Worm (Caenorhabditis elegans) whole organism, late embryonic: Measurements from ENCODE around the gene daf-36.

Experiments
- F13H6.1 ChIP-seq: sonication (generic microtip); optimal IDR thresholded peaks from 2 replicates; lab custom pipeline; 2016; ENCODE audit warnings: missing genetic modification characterization, missing compliant biosample characterization
- K02D7.2 ChIP-seq: sonication (generic microtip); optimal IDR thresholded peaks from 2 replicates; lab custom pipeline; 2017; ENCODE audit warnings: mild to moderate bottlenecking, missing genetic modification characterization, missing compliant biosample characterization
- K09A11.1 ChIP-seq: sonication (generic microtip); optimal IDR thresholded peaks from 2 replicates; lab custom pipeline; 2017; ENCODE audit warnings: antibody characterized with exemption, mild to moderate bottlenecking, missing genetic modification characterization, missing compliant biosample characterization; ENCODE audit not compliant: insufficient read depth
- T23F11.4 ChIP-seq: fragments of 200-800 bp; sonication (Bioruptor generic); optimal IDR thresholded peaks from 2 replicates; lab custom pipeline; 2018; ENCODE audit warnings: mild to moderate bottlenecking, missing genetic modification characterization, missing compliant biosample characterization
- ceh-14 ChIP-seq: sonication (generic microtip); optimal IDR thresholded peaks from 2 replicates; lab custom pipeline; 2016; ENCODE audit warnings: missing genotype, missing genetic modification characterization, missing compliant biosample characterization
- ceh-2 ChIP-seq: sonication (generic microtip); optimal IDR thresholded peaks from 2 replicates; lab custom pipeline; 2016; ENCODE audit warnings: missing genotype, missing genetic modification characterization, missing compliant biosample characterization
- ceh-24 ChIP-seq: sonication (generic microtip); optimal IDR thresholded peaks from 2 replicates; lab custom pipeline; 2016; ENCODE audit warnings: mild to moderate bottlenecking, missing genetic modification characterization, missing compliant biosample characterization
- ceh-30 ChIP-seq: fragments of 150-350 bp; optimal IDR thresholded peaks from 2 replicates; lab custom pipeline; 2014; ENCODE audit warnings: missing biosample characterization, missing genetic modification characterization
- ceh-31 ChIP-seq: sonication (generic microtip); optimal IDR thresholded peaks from 2 replicates; lab custom pipeline; 2016; ENCODE audit warnings: missing genetic modification characterization, missing compliant biosample characterization
- ceh-48 ChIP-seq: sonication (generic microtip); optimal IDR thresholded peaks from 2 replicates; lab custom pipeline; 2016; ENCODE audit warnings: missing genetic modification characterization, inconsistent platforms, missing compliant biosample characterization
- dmd-4 ChIP-seq: sonication (generic microtip); optimal IDR thresholded peaks from 2 replicates; lab custom pipeline; 2016; ENCODE audit warnings: borderline replicate concordance, missing genetic modification characterization, missing compliant biosample characterization
- dve-1 ChIP-seq: sonication (generic microtip); optimal IDR thresholded peaks from 2 replicates; lab custom pipeline; 2017; ENCODE audit warnings: antibody characterized with exemption, mild to moderate bottlenecking, missing genetic modification characterization, missing compliant biosample characterization
- elt-2 ChIP-seq: sonication (generic microtip); optimal IDR thresholded peaks from 2 replicates; lab custom pipeline; 2016; ENCODE audit warnings: missing genetic modification reagents, missing genetic modification characterization, missing compliant biosample characterization
- eyg-1 ChIP-seq: sonication (generic microtip); optimal IDR thresholded peaks from 2 replicates; lab custom pipeline; 2016; ENCODE audit warnings: missing genotype, missing genetic modification characterization, missing compliant biosample characterization
- fax-1 ChIP-seq: sonication (generic microtip); optimal IDR thresholded peaks from 2 replicates; lab custom pipeline; 2016; ENCODE audit warnings: missing genotype, missing genetic modification characterization, missing compliant biosample characterization
- fkh-6 ChIP-seq: sonication (generic microtip); optimal IDR thresholded peaks from 2 replicates; lab custom pipeline; 2016; ENCODE audit warnings: missing genetic modification characterization, missing compliant biosample characterization
- hlh-13 ChIP-seq: fragments of 200-800 bp; sonication (Bioruptor generic); optimal IDR thresholded peaks from 2 replicates; lab custom pipeline; 2018; ENCODE audit warnings: mild to moderate bottlenecking, missing genetic modification characterization, missing compliant biosample characterization
- hlh-30 ChIP-seq: sonication (generic microtip); optimal IDR thresholded peaks from 2 replicates; lab custom pipeline; 2017; ENCODE audit warnings: antibody characterized with exemption, missing genetic modification characterization, missing compliant biosample characterization; ENCODE audit not compliant: insufficient read depth
- hlh-6 ChIP-seq: sonication (generic microtip); optimal IDR thresholded peaks from 2 replicates; lab custom pipeline; 2016; ENCODE audit warnings: missing genotype, missing genetic modification characterization, missing compliant biosample characterization
- mec-3 ChIP-seq: sonication (generic microtip); optimal IDR thresholded peaks from 2 replicates; lab custom pipeline; 2016; ENCODE audit warnings: borderline replicate concordance, missing genetic modification characterization, missing compliant biosample characterization
- npax-4 ChIP-seq: sonication (generic microtip); optimal IDR thresholded peaks from 2 replicates; lab custom pipeline; 2016; ENCODE audit warnings: missing genetic modification characterization, missing compliant biosample characterization
- odd-2 ChIP-seq: sonication (generic microtip); optimal IDR thresholded peaks from 2 replicates; lab custom pipeline; 2017; ENCODE audit warnings: antibody characterized with exemption, mild to moderate bottlenecking, missing genetic modification characterization, missing compliant biosample characterization
- pag-3 ChIP-seq: sonication (generic microtip); optimal IDR thresholded peaks from 2 replicates; lab custom pipeline; 2016; ENCODE audit warnings: missing compliant biosample characterization, missing genetic modification characterization, borderline replicate concordance
- pha-4 ChIP-seq: fragments of 150-350 bp; optimal IDR thresholded peaks from 2 replicates; lab custom pipeline; 2018; ENCODE audit warnings: missing biosample characterization, missing genetic modification reagents, missing genetic modification characterization
- pros-1 ChIP-seq: fragments of 150-350 bp; optimal IDR thresholded peaks from 2 replicates; lab custom pipeline; 2014; ENCODE audit warnings: missing biosample characterization, missing genetic modification reagents, missing genetic modification characterization
- ref-2 ChIP-seq: sonication (generic microtip); optimal IDR thresholded peaks from 2 replicates; lab custom pipeline; 2016; ENCODE audit warnings: missing genetic modification characterization, missing compliant biosample characterization
- sdc-2 ChIP-seq: sonication (generic microtip); optimal IDR thresholded peaks from 2 replicates; lab custom pipeline; 2016; ENCODE audit warnings: missing genotype, missing genetic modification characterization, missing compliant biosample characterization
- sox-2 ChIP-seq: fragments of 200-800 bp; sonication (Bioruptor generic); IDR thresholded peaks from 2 replicates; pipeline ENCODE4 v1.3.6; 2022; ENCODE audit warnings: missing genetic modification reagents, missing genetic modification characterization, missing compliant biosample characterization
- sox-4 ChIP-seq: sonication (generic microtip); optimal IDR thresholded peaks from 2 replicates; lab custom pipeline; 2017; ENCODE audit warnings: mild to moderate bottlenecking, missing genetic modification characterization, inconsistent platforms, missing compliant biosample characterization
- unc-3 ChIP-seq, 2 experiments: fragments of 200-800 bp in 1 of 2; sonication (Bioruptor generic) in 1 of 2; sonication (generic microtip) in 1 of 2; conservative IDR thresholded peaks in 1 of 2; optimal IDR thresholded peaks in 1 of 2; 2 replicates each; pipeline versions ENCODE4 v1.3.6 to Lab custom; 2016 to 2022; ENCODE audit warnings: missing compliant biosample characterization in 2 of 2, missing genetic modification characterization in 2 of 2, missing genetic modification reagents in 1 of 2
- unc-42 ChIP-seq: sonication (generic microtip); optimal IDR thresholded peaks from 2 replicates; lab custom pipeline; 2016; ENCODE audit warnings: missing genotype, missing genetic modification characterization, missing compliant biosample characterization
- unc-86 ChIP-seq: sonication (generic microtip); optimal IDR thresholded peaks from 2 replicates; lab custom pipeline; 2016; ENCODE audit warnings: missing genetic modification characterization, missing compliant biosample characterization
- ztf-16 ChIP-seq: sonication (generic microtip); optimal IDR thresholded peaks from 2 replicates; lab custom pipeline; 2017; ENCODE audit warnings: missing genetic modification characterization, missing compliant biosample characterization

Gene daf-36

DNA sequence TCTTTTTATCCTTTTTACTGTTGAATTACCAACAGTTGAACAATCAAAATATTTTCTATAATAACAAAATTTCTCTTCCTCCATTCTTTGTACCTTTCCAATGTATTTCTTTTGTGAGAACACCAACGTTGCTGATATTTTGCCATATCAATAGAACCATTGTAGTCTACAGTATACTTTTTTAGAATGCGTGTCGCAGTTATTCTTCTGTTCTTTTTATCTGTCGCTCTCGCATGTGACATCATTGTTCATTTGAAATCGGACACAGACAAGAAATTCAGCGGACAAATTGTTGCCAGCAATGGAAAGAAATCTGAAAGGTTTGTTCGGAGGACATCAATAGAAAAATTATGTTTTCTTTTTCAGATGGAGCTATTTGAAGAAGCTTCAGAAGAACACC is 23.6 kb downstream of the daf-36 start, which contains the start of gene ZK856.7:
ZK856.7 (plus strand) TSS at position 186 of the 400 bp plus-strand sequence.
- TF ChIP-seq T23F11.4 (GFP tag; lab: Kevin White, UChicago): no peak

DNA sequence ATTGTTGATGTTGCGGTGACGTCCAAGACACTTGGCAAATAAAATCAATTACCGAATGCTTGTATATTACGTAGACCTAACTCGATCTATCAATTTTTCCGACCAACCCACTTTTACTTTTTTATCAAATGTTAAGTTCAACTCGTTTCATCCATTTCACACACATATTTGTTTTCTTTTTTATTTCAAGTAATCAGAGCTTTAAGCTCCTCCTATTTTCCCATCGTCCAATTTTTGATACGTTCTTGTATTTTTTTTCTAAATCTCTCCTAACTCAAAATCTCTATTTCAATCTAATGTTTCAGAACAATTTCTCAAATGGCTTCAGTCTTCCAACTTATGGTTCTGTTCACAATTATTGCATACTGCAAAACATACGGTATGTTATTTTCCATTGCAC is 27.1 kb downstream of the daf-36 start, which contains the start of gene ZK856.6:
ZK856.6 (plus strand) TSS at position 301 of the 400 bp plus-strand sequence.
- TF ChIP-seq pha-4 (tag; lab: Kevin White, UChicago) (no peak), ceh-14 (no peak)

DNA sequence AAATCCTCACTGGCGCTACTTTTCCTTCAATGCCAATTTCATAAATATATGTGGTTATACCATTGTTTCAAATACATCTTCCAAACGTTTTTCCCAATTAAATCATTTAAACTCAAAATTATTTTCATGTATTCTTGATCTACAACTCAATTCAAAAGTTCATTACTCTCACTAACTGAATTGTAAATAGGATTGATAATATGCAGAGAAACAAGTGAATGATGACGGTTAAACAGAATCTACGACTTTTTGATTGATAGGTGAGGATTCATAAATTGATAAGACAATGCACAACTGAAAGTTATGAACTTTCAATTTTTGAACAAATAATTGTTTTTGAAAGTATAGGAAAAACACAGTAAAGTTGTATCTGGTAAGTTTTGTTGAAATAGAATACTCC is 34.3 kb downstream of the daf-36 start:
- TF ChIP-seq ztf-16 (no peak), unc-42 (tag; lab: Kevin White, UChicago) (no peak), sdc-2 (tag; lab: Kevin White, UChicago) (no peak), ref-2 (tag; lab: Kevin White, UChicago) (no peak), unc-86 (tag; lab: Kevin White, UChicago) (no peak), pha-4 (tag; lab: Kevin White, UChicago) (no peak), hlh-6 (no peak), ceh-24 (tag; lab: Kevin White, UChicago) (no peak), ceh-30 (no peak), F13H6.1 (tag; lab: Kevin White, UChicago) (no peak), sox-4 (tag; lab: Kevin White, UChicago) (no peak), ceh-2 (tag; lab: Kevin White, UChicago) (no peak), ceh-31 (no peak), hlh-13 (GFP tag; lab: Kevin White, UChicago) (no peak), ceh-48 (tag; lab: Kevin White, UChicago) (no peak), fkh-6 (tag; lab: Kevin White, UChicago) (no peak), K09A11.1 (tag; lab: Kevin White, UChicago) (no peak), hlh-30 (tag; lab: Kevin White, UChicago) (no peak), dve-1 (no peak)

DNA sequence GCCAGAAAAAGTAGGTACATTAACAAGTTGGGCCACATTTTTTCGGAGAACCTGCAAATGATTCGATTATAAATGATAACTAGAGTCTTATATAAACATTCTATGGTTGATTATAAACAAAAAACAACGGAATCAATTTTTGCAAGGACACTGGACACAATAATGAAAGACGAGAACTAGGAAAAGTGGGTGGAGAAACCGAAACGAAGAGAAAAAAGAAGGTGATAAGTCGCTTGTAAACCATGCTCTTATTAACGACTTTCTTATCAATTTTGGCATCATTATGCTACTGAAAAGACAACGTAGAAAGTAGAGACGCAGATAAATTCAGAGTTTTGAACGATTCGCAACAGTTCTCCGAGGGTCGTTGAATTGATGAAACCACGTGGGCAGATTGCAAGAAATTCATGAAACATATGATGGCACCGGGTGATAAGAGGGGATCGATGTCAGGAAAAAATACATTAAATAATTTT is 35.4 kb downstream of the daf-36 start, which contains the start of gene ZK856.5:
ZK856.5 (minus strand) TSS at position 51 of the 476 bp plus-strand sequence.
- TF ChIP-seq elt-2 (tag; lab: Kevin White, UChicago): peak; percentile 44
- TF ChIP-seq sox-4 (tag; lab: Kevin White, UChicago): no peak
- TF ChIP-seq pha-4 (tag; lab: Kevin White, UChicago): no peak

DNA sequence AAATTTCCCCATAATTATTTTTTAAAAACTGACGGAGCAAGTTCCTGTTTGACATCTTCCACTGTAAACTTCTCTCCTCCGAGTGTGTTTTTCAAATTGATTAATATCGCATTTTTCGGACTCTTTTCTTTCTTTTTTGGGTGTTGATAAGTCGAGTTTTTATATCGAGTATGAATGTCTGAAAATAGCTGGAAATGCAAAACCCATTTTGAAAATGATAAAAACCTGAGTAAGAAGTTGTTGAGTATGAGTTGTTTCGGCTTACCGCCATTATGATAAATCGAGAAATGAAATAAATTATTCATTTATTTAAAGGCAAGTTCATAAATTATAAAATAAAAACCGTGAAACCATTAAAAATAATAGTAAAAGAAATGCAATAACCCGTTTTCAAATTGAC is 39.8 kb downstream of the daf-36 start, which contains the start of gene ZK856.18:
ZK856.18 (minus strand) TSS at position 289 of the 400 bp plus-strand sequence.
- TF ChIP-seq eyg-1 (no peak), odd-2 (tag; lab: Kevin White, UChicago) (no peak), ceh-30 (no peak), pag-3 (tag; lab: Kevin White, UChicago) (no peak), dmd-4 (tag; lab: Kevin White, UChicago) (no peak), elt-2 (tag; lab: Kevin White, UChicago) (no peak), sox-2 (GFP tag; lab: Robert Waterston, UW) (no peak), npax-4 (tag; lab: Kevin White, UChicago) (no peak), K09A11.1 (tag; lab: Kevin White, UChicago) (no peak), mec-3 (no peak), unc-3 (GFP tag; conservative IDR thresholded peaks at IDR 0.05; lab: Robert Waterston, UW) (no peak), unc-3 (tag; optimal IDR thresholded peaks at IDR 0.05; lab: Kevin White, UChicago) (no peak), fax-1 (no peak), K02D7.2 (tag; lab: Kevin White, UChicago) (no peak), pros-1 (tag; lab: Kevin White, UChicago) (no peak)
- TF ChIP-seq, all 69 proteins: peak for 0
